Worm (Caenorhabditis elegans) whole organism, L4 larva: ENCODE results near the gene B0554.2.

ENCODE experiments used
- F37D6.2 ChIP-seq: sonication (generic microtip); optimal IDR thresholded peaks from 2 replicates; lab custom pipeline; 2016; ENCODE audit warnings: mild to moderate bottlenecking, missing genetic modification characterization, missing compliant biosample characterization
- dpl-1 ChIP-seq: fragments of 150-350 bp; optimal IDR thresholded peaks from 2 replicates; lab custom pipeline; 2014; ENCODE audit warnings: missing biosample characterization, missing genetic modification reagents, missing genetic modification characterization
- jun-1 ChIP-seq: fragments of 150-350 bp; optimal IDR thresholded peaks from 2 replicates; lab custom pipeline; 2014; ENCODE audit warnings: missing biosample characterization, missing genetic modification reagents, missing genetic modification characterization
- lsy-2 ChIP-seq, 2 experiments: fragments of 150-350 bp in 1 of 2; sonication (generic microtip) in 1 of 2; optimal IDR thresholded peaks; 2 replicates each; lab custom pipeline; 2014 to 2017; ENCODE audit warnings: missing biosample characterization in 2 of 2, missing genetic modification characterization in 2 of 2
- mdl-1 ChIP-seq, 2 experiments: fragments of 150-350 bp in 1 of 2; sonication (generic microtip) in 1 of 2; optimal IDR thresholded peaks; 2 replicates each; lab custom pipeline; 2014 to 2017; ENCODE audit warnings: missing biosample characterization in 2 of 2, missing genetic modification characterization in 2 of 2
- snpc-4 ChIP-seq: fragments of 150-350 bp; optimal IDR thresholded peaks from 2 replicates; lab custom pipeline; 2014; ENCODE audit warnings: missing biosample characterization, missing genetic modification characterization
- unc-62 ChIP-seq, 3 experiments: fragments of 150-350 bp in 1 of 3; sonication (generic microtip); optimal IDR thresholded peaks in 2 of 3; peaks in 1 of 3; 1 replicate in 1 of 3; 2 replicates in 2 of 3; lab custom pipeline; 2014 to 2017; ENCODE audit warnings: missing biosample characterization in 3 of 3, missing genetic modification characterization in 3 of 3, missing genetic modification reagents in 3 of 3, missing genotype in 1 of 3

DNA sequence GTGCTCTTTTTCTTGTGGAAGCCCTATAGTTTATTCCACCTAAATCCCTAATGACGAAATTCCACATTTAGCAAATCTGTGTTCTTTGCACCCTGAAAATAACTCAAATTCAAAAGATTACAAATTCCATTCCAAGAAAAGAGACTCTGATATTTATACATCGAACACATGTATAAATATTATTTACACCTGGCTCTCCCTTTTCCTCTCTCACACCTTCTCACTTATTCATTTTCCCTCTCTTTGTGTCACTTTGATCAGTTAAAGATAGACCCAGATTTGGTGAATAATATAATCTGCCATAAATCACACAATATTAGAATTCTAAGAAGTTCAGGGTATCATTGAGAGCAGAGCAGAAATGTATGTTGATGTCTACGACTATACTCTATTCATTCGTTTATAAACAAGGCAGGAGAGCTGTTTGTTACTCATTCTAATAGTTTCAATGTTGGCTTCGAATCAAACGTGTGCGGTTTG, 41.8 kb upstream of the B0554.2 start, which contains the start of gene nhr-254:
- TF ChIP-seq F37D6.2 (tag; lab: Kevin White, UChicago) (no peak), unc-62 (GFP tag; optimal IDR thresholded peaks at IDR 0.05 in 1 of 2; lab: Kevin White, UChicago) (no peak), unc-62 (tag; optimal IDR thresholded peaks at IDR 0.05; lab: Kevin White, UChicago) (no peak), mdl-1 (tag; optimal IDR thresholded peaks at IDR 0.05; lab: Kevin White, UChicago) (no peak), lsy-2 (tag; optimal IDR thresholded peaks at IDR 0.05; lab: Kevin White, UChicago) (no peak), snpc-4 (no peak), dpl-1 (no peak), jun-1 (tag; lab: Kevin White, UChicago) (no peak)
